Worm (Caenorhabditis elegans): ENCODE data around the gene F58B4.6.

DNA sequence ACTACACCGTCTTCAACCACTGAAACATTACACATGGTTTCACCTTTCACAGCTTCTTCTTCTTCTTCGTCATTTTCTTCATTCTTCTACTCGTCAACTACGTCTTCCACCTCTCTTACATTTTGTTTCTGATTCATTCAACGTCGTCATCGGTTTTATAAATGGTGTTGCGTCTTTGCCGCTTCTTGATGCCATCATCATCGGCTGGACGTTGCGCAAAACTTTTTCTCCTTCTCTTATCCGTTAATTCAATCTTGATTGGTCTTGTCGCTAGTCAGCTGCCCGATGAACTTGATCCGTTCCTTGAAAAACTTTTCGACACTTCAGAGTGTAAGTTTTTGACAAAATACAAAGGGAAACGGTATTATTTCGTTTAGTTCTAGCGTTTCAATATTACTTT lies 26.2 kb upstream of the F58B4.6 start:
- no peak for TF ChIP-seq sptf-1 (tag; optimal IDR thresholded peaks at IDR 0.05)
- no peak for TF ChIP-seq unc-39 (tag; optimal IDR thresholded peaks at IDR 0.05)
- no peak for TF ChIP-seq mep-1 (tag; optimal IDR thresholded peaks at IDR 0.05)
- no peak for TF ChIP-seq ztf-11 (tag; optimal IDR thresholded peaks at IDR 0.05)
- TF ChIP-seq unc-62 (GFP tag; optimal IDR thresholded peaks at IDR 0.05), result no peak
- TF ChIP-seq nhr-237 (tag; optimal IDR thresholded peaks at IDR 0.05), result no peak
- no peak for TF ChIP-seq ham-2 (GFP tag; optimal IDR thresholded peaks at IDR 0.05)
- no peak for TF ChIP-seq pha-4 (tag; optimal IDR thresholded peaks at IDR 0.05)

All from whole organism, mixed stage, embryonic.